Worm (Caenorhabditis elegans): Measurements from ENCODE around the gene ceh-21.

The ceh-21 gene

DNA sequence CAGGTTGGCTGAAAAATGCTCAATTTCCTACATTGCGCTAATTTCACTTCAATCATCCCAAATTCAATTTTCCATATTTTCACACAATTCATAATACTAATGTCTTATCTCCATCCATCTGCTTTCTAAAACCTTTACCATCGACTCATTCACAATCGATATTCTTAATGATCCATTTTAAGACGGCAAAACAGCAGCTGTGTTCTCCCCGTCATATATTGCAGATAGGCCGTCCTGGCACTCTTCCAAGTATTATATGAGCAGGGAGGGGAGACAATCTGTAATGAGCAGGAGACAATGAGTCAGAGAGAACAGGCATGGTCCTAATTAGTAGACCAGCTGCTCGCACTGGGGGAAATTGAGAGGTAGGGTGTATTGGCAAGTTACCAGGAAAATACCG lies 5.2 kb upstream of the ceh-21 start:
- TF ChIP-seq ref-1 (GFP tag; conservative IDR thresholded peaks at IDR 0.05) (no peak), cog-1 (tag; optimal IDR thresholded peaks at IDR 0.05) (no peak), med-1 (GFP tag; optimal IDR thresholded peaks at IDR 0.05; ENCODE audit: insufficient read depth) (no peak), klf-2 (GFP tag; conservative IDR thresholded peaks at IDR 0.05) (no peak), tab-1 (GFP tag; IDR thresholded peaks at IDR 0.05) (no peak), ztf-29 (GFP tag; IDR thresholded peaks at IDR 0.05) (no peak), T22C8.4 (GFP tag; IDR thresholded peaks at IDR 0.05) (no peak), ztf-23 (GFP tag; IDR thresholded peaks at IDR 0.05) (no peak)

DNA sequence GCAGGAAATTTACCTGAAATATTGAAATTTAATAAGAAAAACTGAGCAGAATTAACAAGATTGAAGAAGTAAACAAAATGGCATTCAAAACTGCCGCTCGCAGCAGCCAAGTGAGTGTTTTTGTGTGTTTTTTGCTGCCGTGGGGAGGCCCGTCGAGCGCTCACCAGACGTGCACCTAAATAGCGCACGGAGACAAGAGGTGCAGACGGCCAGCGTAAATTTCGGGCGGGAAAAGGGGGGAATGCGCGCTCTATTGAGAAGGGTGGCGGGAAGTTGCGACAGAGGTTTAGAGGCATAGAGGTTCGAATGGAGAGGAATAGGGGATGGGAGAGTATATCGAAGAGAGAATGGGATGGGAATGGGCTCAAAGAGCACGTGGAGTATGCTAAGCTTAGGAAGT lies 3.6 kb upstream of the ceh-21 start, which contains the start of gene ceh-39:
TSS of gene ceh-39 (minus strand) at position 13 of the 400 bp plus-strand sequence.
- no peak for TF ChIP-seq klf-2 (GFP tag; conservative IDR thresholded peaks at IDR 0.05)
- TF ChIP-seq med-1 (GFP tag; optimal IDR thresholded peaks at IDR 0.05; ENCODE audit: insufficient read depth): no peak
- 0 out of 2 replicates have a peak, but pooled peaks have one; percentile 56 for TF ChIP-seq tab-1 (GFP tag; IDR thresholded peaks at IDR 0.05)
- peak; percentile 36; the same call in 1 of the 2 replicates for TF ChIP-seq ztf-23 (GFP tag; IDR thresholded peaks at IDR 0.05)
- no peak for TF ChIP-seq ref-1 (GFP tag; conservative IDR thresholded peaks at IDR 0.05)
- TF ChIP-seq cog-1 (tag; optimal IDR thresholded peaks at IDR 0.05): peak; percentile 40
- no peak for TF ChIP-seq ztf-29 (GFP tag; IDR thresholded peaks at IDR 0.05)
- TF ChIP-seq flt-1 (GFP tag; IDR thresholded peaks at IDR 0.05): peak; percentile 65; the same call in 1 of the 2 replicates
- TF ChIP-seq T22C8.4 (GFP tag; IDR thresholded peaks at IDR 0.05): no peak

DNA sequence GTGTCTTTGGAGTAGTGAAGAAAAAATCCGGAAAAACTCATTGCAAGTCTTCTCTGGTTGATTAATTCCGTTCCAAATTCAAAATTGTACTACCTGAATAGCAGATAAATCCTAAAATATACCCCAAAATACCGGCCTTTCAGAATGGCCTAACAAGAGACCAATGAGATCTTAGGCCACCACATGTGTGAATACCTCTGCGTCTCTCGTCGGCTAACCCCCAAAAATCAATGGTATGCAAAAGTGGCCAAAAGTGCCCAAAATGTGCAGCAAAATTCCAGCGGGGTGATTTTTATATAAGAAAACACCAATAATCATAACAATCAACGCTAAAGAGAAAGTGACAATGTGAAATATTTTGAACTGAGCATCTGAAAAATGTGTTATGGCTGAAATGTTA lies 1.1 kb upstream of the ceh-21 start, which contains the start of gene T26C11.9:
TSS of gene T26C11.9 (minus strand) at position 254 of the 400 bp plus-strand sequence.
- TF ChIP-seq ztf-29 (GFP tag; IDR thresholded peaks at IDR 0.05) (no peak), flt-1 (GFP tag; IDR thresholded peaks at IDR 0.05) (no peak), klf-2 (GFP tag; conservative IDR thresholded peaks at IDR 0.05) (no peak), ztf-23 (GFP tag; IDR thresholded peaks at IDR 0.05) (no peak), med-1 (GFP tag; optimal IDR thresholded peaks at IDR 0.05; ENCODE audit: insufficient read depth) (no peak), ref-1 (GFP tag; conservative IDR thresholded peaks at IDR 0.05) (no peak), T22C8.4 (GFP tag; IDR thresholded peaks at IDR 0.05) (peak; percentile 39; the same call in 1 of the 2 replicates), tab-1 (GFP tag; IDR thresholded peaks at IDR 0.05) (no peak)

DNA sequence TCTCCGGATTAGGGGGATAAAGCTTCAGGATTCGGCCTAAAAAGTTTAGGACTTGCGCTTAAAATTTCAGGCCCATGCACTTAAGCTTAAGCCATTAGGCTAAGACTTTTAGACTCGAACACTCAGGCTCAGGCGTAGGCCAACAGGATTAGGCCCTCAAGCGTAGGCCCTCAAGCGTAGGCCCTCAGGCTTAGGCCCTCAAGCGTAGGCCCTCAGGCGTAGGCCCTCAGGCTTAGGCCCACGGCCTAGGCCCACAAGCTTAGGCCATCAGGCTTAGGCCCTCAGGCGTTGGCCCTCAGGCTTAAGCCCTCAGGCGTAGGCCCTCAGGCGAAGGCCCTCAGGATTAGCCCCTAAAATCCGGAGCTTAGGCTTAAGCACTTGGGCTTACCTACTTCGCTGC lies 2.0 kb downstream of the ceh-21 start:
- TF ChIP-seq T22C8.4 (GFP tag; IDR thresholded peaks at IDR 0.05): no peak
- TF ChIP-seq cog-1 (tag; optimal IDR thresholded peaks at IDR 0.05): no peak

DNA sequence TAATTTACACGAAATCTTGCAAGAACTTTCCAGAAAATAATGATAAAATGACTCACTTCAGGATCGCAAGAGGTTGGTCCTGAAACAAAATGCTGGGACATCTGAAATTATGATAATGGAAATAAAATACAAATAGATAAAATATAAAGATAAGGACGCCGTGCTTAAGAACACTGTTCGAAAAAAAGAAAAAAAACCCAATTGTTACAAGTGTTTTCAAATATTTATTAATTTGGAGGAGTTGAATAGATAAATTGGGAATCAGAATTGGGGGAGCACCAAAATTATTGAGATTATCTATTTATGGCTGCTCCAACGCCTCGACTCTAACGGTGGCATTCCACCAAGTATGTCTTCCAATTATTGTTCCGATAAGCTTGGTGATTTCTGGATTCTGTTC lies 4.0 kb downstream of the ceh-21 start, which contains the start of gene ceh-41:
TSS of gene ceh-41 (minus strand) at position 101 of the 400 bp plus-strand sequence.
- TF ChIP-seq klf-2 (GFP tag; conservative IDR thresholded peaks at IDR 0.05) (no peak), flt-1 (GFP tag; IDR thresholded peaks at IDR 0.05) (no peak), med-1 (GFP tag; optimal IDR thresholded peaks at IDR 0.05; ENCODE audit: insufficient read depth) (no peak), cog-1 (tag; optimal IDR thresholded peaks at IDR 0.05) (no peak), tab-1 (GFP tag; IDR thresholded peaks at IDR 0.05) (no peak), ztf-29 (GFP tag; IDR thresholded peaks at IDR 0.05) (no peak), T22C8.4 (GFP tag; IDR thresholded peaks at IDR 0.05) (no peak), ztf-23 (GFP tag; IDR thresholded peaks at IDR 0.05) (no peak), ref-1 (GFP tag; conservative IDR thresholded peaks at IDR 0.05) (no peak)

DNA sequence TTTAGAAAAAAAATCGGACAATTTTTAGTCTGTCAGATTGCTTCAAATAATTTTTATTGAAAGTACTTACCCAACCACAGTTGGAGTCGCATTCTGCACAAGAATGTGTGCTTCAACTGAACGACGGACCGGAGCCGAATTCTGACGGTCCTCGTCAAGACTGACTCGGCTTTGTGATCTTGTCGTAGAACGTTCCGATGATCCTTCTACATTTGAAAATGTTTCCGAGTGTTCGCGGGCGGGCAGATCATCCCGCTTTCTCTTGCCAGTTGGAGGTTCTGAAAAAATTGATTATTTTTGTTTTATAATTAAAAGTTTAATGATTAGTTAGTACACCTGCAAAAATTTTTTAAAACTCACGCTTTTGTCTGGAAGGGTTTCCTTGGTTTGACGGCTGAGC lies 4.9 kb downstream of the ceh-21 start:
- TF ChIP-seq T22C8.4 (GFP tag; IDR thresholded peaks at IDR 0.05) (no peak), flt-1 (GFP tag; IDR thresholded peaks at IDR 0.05) (no peak), ztf-29 (GFP tag; IDR thresholded peaks at IDR 0.05) (no peak)

DNA sequence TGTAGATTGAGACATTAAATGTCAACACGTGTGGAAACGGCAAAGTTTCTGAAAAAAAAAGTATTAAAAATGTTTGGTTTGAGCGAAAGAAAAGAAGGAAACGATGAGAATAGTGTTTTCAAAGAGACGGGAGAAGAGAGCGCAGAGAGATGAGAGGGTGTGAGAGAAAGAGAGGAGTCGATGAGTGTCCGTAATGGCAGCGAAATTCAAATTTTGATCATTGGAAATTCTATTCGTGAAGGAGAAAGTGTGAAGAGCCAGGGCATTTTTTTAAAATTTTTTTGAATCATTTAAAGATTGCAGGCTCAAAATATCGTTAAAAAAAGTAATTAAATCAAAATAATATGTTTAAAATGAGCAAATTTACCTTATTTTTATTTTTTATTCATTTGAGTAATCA lies 7.0 kb downstream of the ceh-21 start, which contains the start of gene T26C11.4:
TSS of gene T26C11.4 (minus strand) at position 54 of the 400 bp plus-strand sequence.
- no peak for TF ChIP-seq flt-1 (GFP tag; IDR thresholded peaks at IDR 0.05)
- TF ChIP-seq tab-1 (GFP tag; IDR thresholded peaks at IDR 0.05): no peak
- TF ChIP-seq klf-2 (GFP tag; conservative IDR thresholded peaks at IDR 0.05): no peak
- no peak for TF ChIP-seq cog-1 (tag; optimal IDR thresholded peaks at IDR 0.05)
- no peak for TF ChIP-seq ztf-29 (GFP tag; IDR thresholded peaks at IDR 0.05)

DNA sequence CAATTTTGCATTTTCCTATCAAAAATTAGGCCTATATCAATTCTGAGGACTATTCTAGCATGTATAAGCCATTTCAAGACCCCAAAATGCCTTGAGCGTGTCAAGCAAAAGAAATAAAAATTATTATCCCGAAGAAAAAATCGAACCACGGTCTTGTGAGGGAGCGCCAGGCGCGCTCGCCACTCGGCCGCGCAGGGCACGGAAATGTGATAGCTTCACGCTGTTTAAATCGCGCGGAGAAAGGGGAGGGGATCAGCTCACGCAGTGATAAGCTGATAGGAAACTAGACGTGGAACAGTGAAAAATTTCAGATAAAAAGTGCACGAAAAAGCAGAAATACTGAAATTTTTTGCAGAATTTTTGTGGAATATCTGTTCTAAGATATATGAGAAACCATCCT lies 14.8 kb downstream of the ceh-21 start:
- TF ChIP-seq ztf-23 (GFP tag; IDR thresholded peaks at IDR 0.05): peak; percentile 87
- TF ChIP-seq med-1 (GFP tag; optimal IDR thresholded peaks at IDR 0.05; ENCODE audit: insufficient read depth): peak; percentile 7
- peak; percentile 67; the same call in 1 of the 2 replicates for TF ChIP-seq T22C8.4 (GFP tag; IDR thresholded peaks at IDR 0.05)
- TF ChIP-seq cog-1 (tag; optimal IDR thresholded peaks at IDR 0.05): peak; percentile 3
- peak; percentile 84 for TF ChIP-seq tab-1 (GFP tag; IDR thresholded peaks at IDR 0.05)
- TF ChIP-seq flt-1 (GFP tag; IDR thresholded peaks at IDR 0.05): peak; percentile 88
- peak; percentile 60 for TF ChIP-seq ztf-29 (GFP tag; IDR thresholded peaks at IDR 0.05)
- TF ChIP-seq ref-1 (GFP tag; conservative IDR thresholded peaks at IDR 0.05): peak; percentile 29; the same call in 1 of the 2 replicates
- peak; percentile 66 for TF ChIP-seq klf-2 (GFP tag; conservative IDR thresholded peaks at IDR 0.05)

DNA sequence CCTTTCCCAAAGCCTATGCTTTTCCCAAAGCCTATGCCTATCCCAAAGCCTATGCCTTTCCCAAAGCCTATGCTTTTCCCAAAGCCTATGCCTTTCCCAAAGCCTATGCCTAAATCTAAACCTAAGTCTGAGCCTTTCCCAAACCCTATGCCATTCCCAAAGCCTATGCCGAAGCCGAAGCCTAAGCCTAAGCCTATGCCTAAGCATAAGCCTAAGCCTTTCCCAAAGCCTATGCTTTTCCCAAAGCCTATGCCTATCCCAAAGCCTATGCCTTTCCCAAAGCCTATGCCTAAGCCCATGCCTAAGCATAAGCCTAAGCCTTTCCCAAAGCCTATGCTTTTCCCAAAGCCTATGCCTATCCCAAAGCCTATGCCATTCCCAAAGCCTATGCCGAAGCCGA lies 15.8 kb downstream of the ceh-21 start:
- TF ChIP-seq ztf-29 (GFP tag; IDR thresholded peaks at IDR 0.05) (peak; percentile 60; the same call in 1 of the 2 replicates), flt-1 (GFP tag; IDR thresholded peaks at IDR 0.05) (peak; percentile 56; the same call in 1 of the 2 replicates)

DNA sequence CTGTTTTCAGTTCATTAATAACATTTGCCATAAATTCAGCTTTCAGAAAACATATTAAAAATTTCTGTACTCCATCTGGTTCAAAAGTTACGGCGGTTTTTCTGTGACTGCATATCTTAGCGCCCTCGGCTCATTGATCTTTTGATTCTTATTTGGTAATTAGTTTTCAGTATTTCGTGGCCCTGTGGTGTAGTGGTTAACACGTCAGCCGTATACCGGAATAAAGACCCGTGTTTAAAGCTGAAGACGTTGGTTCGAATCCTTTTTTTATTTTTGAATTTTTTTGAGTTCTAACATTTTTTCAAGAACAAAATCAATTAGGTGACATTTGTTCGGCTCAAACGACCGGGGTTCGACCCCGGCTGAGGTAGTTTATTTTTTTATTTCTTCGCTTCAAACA lies 22.1 kb downstream of the ceh-21 start:
- TF ChIP-seq ref-1 (GFP tag; conservative IDR thresholded peaks at IDR 0.05): no peak
- TF ChIP-seq med-1 (GFP tag; optimal IDR thresholded peaks at IDR 0.05; ENCODE audit: insufficient read depth): no peak
- TF ChIP-seq ztf-23 (GFP tag; IDR thresholded peaks at IDR 0.05): no peak
- no peak for TF ChIP-seq ztf-29 (GFP tag; IDR thresholded peaks at IDR 0.05)
- TF ChIP-seq tab-1 (GFP tag; IDR thresholded peaks at IDR 0.05): no peak

DNA sequence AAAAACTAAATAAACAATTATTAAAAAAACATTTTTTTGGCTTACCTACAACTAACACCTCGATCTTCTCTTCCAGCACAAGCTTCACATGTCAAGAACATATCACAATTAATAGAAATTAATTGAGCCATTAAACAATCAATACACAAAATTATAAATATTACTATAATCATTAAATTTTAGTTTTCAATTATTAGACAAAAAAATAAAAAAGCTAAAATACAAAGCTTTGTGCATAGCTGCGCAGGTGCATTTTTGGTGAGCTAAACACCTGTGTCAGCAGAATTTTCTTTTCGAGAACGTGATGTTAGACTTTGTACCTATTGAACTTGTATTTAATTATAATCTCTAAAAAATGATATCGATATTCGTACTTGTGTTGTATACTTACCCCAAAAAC lies 22.6 kb downstream of the ceh-21 start, which contains the start of gene C14E2.6:
TSS of gene C14E2.6 (minus strand) at position 101 of the 400 bp plus-strand sequence.
- TF ChIP-seq tab-1 (GFP tag; IDR thresholded peaks at IDR 0.05): no peak
- no peak for TF ChIP-seq ztf-23 (GFP tag; IDR thresholded peaks at IDR 0.05)
- TF ChIP-seq flt-1 (GFP tag; IDR thresholded peaks at IDR 0.05): no peak
- no peak for TF ChIP-seq med-1 (GFP tag; optimal IDR thresholded peaks at IDR 0.05; ENCODE audit: insufficient read depth)
- TF ChIP-seq cog-1 (tag; optimal IDR thresholded peaks at IDR 0.05): no peak
- no peak for TF ChIP-seq ztf-29 (GFP tag; IDR thresholded peaks at IDR 0.05)
- no peak for TF ChIP-seq T22C8.4 (GFP tag; IDR thresholded peaks at IDR 0.05)
- TF ChIP-seq ref-1 (GFP tag; conservative IDR thresholded peaks at IDR 0.05): no peak
- TF ChIP-seq klf-2 (GFP tag; conservative IDR thresholded peaks at IDR 0.05): no peak
